Fruit fly (Drosophila melanogaster) whole organism, prepupa: Measurements from ENCODE around the gene Tim9b.

ENCODE experiments used
- Blimp-1 ChIP-seq: fragments of 200-800 bp; sonication (Bioruptor generic); optimal IDR thresholded peaks from 3 replicates; lab custom pipeline; 2017; ENCODE audit warnings: missing biosample characterization, missing genetic modification characterization, mild to moderate bottlenecking, moderate library complexity, missing genetic modification reagents
- CG10631 ChIP-seq: fragments of 200-800 bp; sonication (Bioruptor generic); optimal IDR thresholded peaks from 2 replicates; lab custom pipeline; 2016; ENCODE audit warnings: missing biosample characterization, missing genetic modification characterization
- CG11902 ChIP-seq: fragments of 200-800 bp; sonication (Bioruptor generic); optimal IDR thresholded peaks from 3 replicates; lab custom pipeline; 2016; ENCODE audit warnings: missing biosample characterization, missing genetic modification characterization
- CG15336 ChIP-seq: fragments of 200-800 bp; sonication (Bioruptor generic); IDR thresholded peaks from 2 replicates; pipeline ENCODE4 v1.3.6; 2022; ENCODE audit warnings: missing biosample characterization, missing genetic modification characterization
- CG31627 ChIP-seq: fragments of 200-800 bp; sonication (Bioruptor generic); optimal IDR thresholded peaks from 3 replicates; lab custom pipeline; 2016; ENCODE audit warnings: missing biosample characterization, missing genetic modification characterization
- CG34406 ChIP-seq: fragments of 200-800 bp; sonication (Bioruptor generic); optimal IDR thresholded peaks from 3 replicates; lab custom pipeline; 2016; ENCODE audit warnings: missing biosample characterization, missing genetic modification characterization
- CG4318 ChIP-seq: fragments of 200-800 bp; sonication (Bioruptor generic); optimal IDR thresholded peaks from 3 replicates; lab custom pipeline; 2017; ENCODE audit warnings: missing biosample characterization, mild to moderate bottlenecking, missing genetic modification characterization
- CG6163 ChIP-seq: fragments of 200-800 bp; sonication (Bioruptor generic); IDR thresholded peaks from 3 replicates; pipeline ENCODE4 v1.3.6; 2022; ENCODE audit warnings: missing biosample characterization, missing genetic modification characterization
- CG8119 ChIP-seq: fragments of 200-800 bp; sonication (Bioruptor generic); IDR thresholded peaks from 3 replicates; pipeline ENCODE4 v1.3.6; 2022; ENCODE audit warnings: missing biosample characterization, missing genetic modification characterization
- Eip75B ChIP-seq: fragments of 200-800 bp; sonication (Bioruptor generic); optimal IDR thresholded peaks from 3 replicates; lab custom pipeline; 2016; ENCODE audit warnings: missing biosample characterization, missing genetic modification characterization
- Eip78C ChIP-seq: fragments of 200-800 bp; sonication (Bioruptor generic); peaks from one replicate; lab custom pipeline; 2016; ENCODE audit warnings: missing biosample characterization, missing genetic modification characterization
- Eip93F ChIP-seq: fragments of 200-800 bp; sonication (Bioruptor generic); optimal IDR thresholded peaks from 2 replicates; lab custom pipeline; 2016; ENCODE audit warnings: missing biosample characterization, mild to moderate bottlenecking, missing genetic modification characterization
- Ets21C ChIP-seq: fragments of 200-800 bp; sonication (Bioruptor generic); optimal IDR thresholded peaks from 3 replicates; lab custom pipeline; 2016; ENCODE audit warnings: missing biosample characterization, missing genetic modification characterization
- Hr39 ChIP-seq: fragments of 200-800 bp; sonication (Bioruptor generic); optimal IDR thresholded peaks from 2 replicates; lab custom pipeline; 2016; ENCODE audit warnings: missing biosample characterization, missing genetic modification characterization
- Hr4 ChIP-seq: fragments of 200-800 bp; sonication (Bioruptor generic); optimal IDR thresholded peaks from 3 replicates; lab custom pipeline; 2016; ENCODE audit warnings: missing biosample characterization, missing genetic modification characterization
- Lpt ChIP-seq: fragments of 200-800 bp; sonication (Bioruptor generic); optimal IDR thresholded peaks from 3 replicates; lab custom pipeline; 2016; ENCODE audit warnings: missing biosample characterization, missing genetic modification characterization
- Met ChIP-seq: fragments of 200-800 bp; sonication (Bioruptor generic); optimal IDR thresholded peaks from 3 replicates; lab custom pipeline; 2016; ENCODE audit warnings: missing biosample characterization, missing genetic modification characterization
- OdsH ChIP-seq: fragments of 200-800 bp; sonication (Bioruptor generic); optimal IDR thresholded peaks from 3 replicates; lab custom pipeline; 2016; ENCODE audit warnings: missing biosample characterization, missing genetic modification characterization
- Smox ChIP-seq: fragments of 200-800 bp; sonication (Bioruptor generic); optimal IDR thresholded peaks from 3 replicates; lab custom pipeline; 2016; ENCODE audit warnings: missing biosample characterization, missing genetic modification characterization
- Sox102F ChIP-seq: fragments of 200-800 bp; sonication (Bioruptor generic); optimal IDR thresholded peaks from 2 replicates; lab custom pipeline; 2016; ENCODE audit warnings: missing biosample characterization, mild to moderate bottlenecking, missing genetic modification characterization
- Sox14 ChIP-seq: fragments of 200-800 bp; sonication (Bioruptor generic); optimal IDR thresholded peaks from 3 replicates; lab custom pipeline; 2016; ENCODE audit warnings: missing biosample characterization, missing genetic modification characterization
- achi ChIP-seq: fragments of 200-800 bp; sonication (Bioruptor generic); optimal IDR thresholded peaks from 3 replicates; lab custom pipeline; 2016; ENCODE audit warnings: missing biosample characterization, missing genetic modification characterization
- acj6 ChIP-seq: fragments of 200-800 bp; sonication (Bioruptor generic); optimal IDR thresholded peaks from 3 replicates; lab custom pipeline; 2016; ENCODE audit warnings: missing biosample characterization, missing genetic modification characterization
- cyc ChIP-seq: fragments of 200-800 bp; sonication (Bioruptor generic); optimal IDR thresholded peaks from 3 replicates; lab custom pipeline; 2016; ENCODE audit warnings: missing biosample characterization, missing genetic modification characterization
- dac ChIP-seq: fragments of 200-800 bp; sonication (Bioruptor generic); optimal IDR thresholded peaks from 2 replicates; lab custom pipeline; 2017; ENCODE audit warnings: missing biosample characterization, mild to moderate bottlenecking, missing genetic modification characterization
- dsx ChIP-seq: fragments of 200-800 bp; optimal IDR thresholded peaks from 3 replicates; lab custom pipeline; 2019; ENCODE audit warnings: missing biosample characterization, mild to moderate bottlenecking, missing genetic modification characterization, moderate library complexity; ENCODE audit not compliant: poor library complexity, severe bottlenecking
- esn ChIP-seq: fragments of 200-800 bp; sonication (Bioruptor generic); optimal IDR thresholded peaks from 2 replicates; lab custom pipeline; 2016; ENCODE audit warnings: missing biosample characterization, mild to moderate bottlenecking, missing genetic modification characterization, moderate library complexity
- fd59A ChIP-seq: fragments of 200-800 bp; sonication (Bioruptor generic); optimal IDR thresholded peaks from 2 replicates; lab custom pipeline; 2017; ENCODE audit warnings: missing biosample characterization, mild to moderate bottlenecking, missing genetic modification characterization, missing genetic modification reagents
- fd85E ChIP-seq: fragments of 200-800 bp; sonication (Bioruptor generic); optimal IDR thresholded peaks from 3 replicates; lab custom pipeline; 2016; ENCODE audit warnings: missing biosample characterization, missing genetic modification characterization
- fkh ChIP-seq: fragments of 200-800 bp; sonication (Bioruptor generic); optimal IDR thresholded peaks from 3 replicates; lab custom pipeline; 2017; ENCODE audit warnings: missing biosample characterization, mild to moderate bottlenecking, missing genetic modification characterization, moderate library complexity
- salr ChIP-seq, 2 experiments: fragments of 200-800 bp; sonication (Bioruptor generic); optimal IDR thresholded peaks; 3 replicates each; lab custom pipeline; 2016 to 2018; ENCODE audit warnings: missing biosample characterization in 2 of 2, missing genetic modification characterization in 2 of 2, mild to moderate bottlenecking in 1 of 2
- spab ChIP-seq: fragments of 200-800 bp; sonication (Bioruptor generic); optimal IDR thresholded peaks from 2 replicates; lab custom pipeline; 2017; ENCODE audit warnings: missing biosample characterization, mild to moderate bottlenecking, missing genetic modification characterization, missing genetic modification reagents
- ss ChIP-seq, 2 experiments: fragments of 200-800 bp; sonication (Bioruptor generic); optimal IDR thresholded peaks; 2 replicates in 1 of 2; 3 replicates in 1 of 2; lab custom pipeline; 2017 to 2018; ENCODE audit warnings: mild to moderate bottlenecking in 2 of 2, missing biosample characterization in 2 of 2, missing genetic modification characterization in 2 of 2, moderate library complexity in 1 of 2
- topi ChIP-seq: fragments of 200-800 bp; sonication (Bioruptor generic); optimal IDR thresholded peaks from 3 replicates; lab custom pipeline; 2016; ENCODE audit warnings: missing biosample characterization, missing genetic modification characterization

Gene Tim9b

DNA sequence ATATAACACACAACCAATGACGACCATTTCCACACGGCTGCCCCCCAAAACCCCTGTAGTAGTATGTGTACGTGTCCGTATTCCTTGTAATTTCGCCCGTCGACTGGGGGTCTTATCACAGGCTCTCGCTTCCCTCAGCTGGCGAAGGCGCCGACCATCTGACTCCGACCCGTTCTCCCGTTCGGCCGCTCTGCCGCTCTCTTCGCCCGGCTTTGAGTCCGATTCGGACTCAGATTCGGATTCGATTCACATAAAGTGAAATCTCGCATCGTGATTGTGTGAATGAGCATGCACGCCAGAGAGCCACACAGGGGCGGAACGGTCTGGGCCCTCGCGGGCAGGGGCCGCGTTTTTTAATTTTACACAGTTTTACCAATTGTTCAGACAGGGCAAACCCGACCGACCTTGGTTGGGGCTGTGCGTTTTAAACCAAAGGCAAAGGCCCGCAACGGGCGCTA is 47.4 kb upstream of the Tim9b start (continued):
- peak; percentile 92 for TF ChIP-seq CG11902 (GFP tag; lab: Kevin White, UChicago)
- no peak for TF ChIP-seq fd85E (GFP tag; lab: Kevin White, UChicago)
- peak; percentile 56 for TF ChIP-seq CG31627 (GFP tag; lab: Kevin White, UChicago)
- TF ChIP-seq fd59A (GFP tag; lab: Kevin White, UChicago): no peak
- TF ChIP-seq Smox: peak; percentile 7
- TF ChIP-seq CG34406 (GFP tag; lab: Kevin White, UChicago): no peak
- TF ChIP-seq Eip75B (GFP tag; lab: Kevin White, UChicago): peak; percentile 28
- peak; percentile 11 for TF ChIP-seq Ets21C (GFP tag; lab: Kevin White, UChicago)
- TF ChIP-seq ss (GFP tag; optimal IDR thresholded peaks at IDR 0.05; lab: Kevin White, UChicago): peak in 1 of 2 experiments; percentile 32
- peak; percentile 27 for TF ChIP-seq Met (GFP tag; lab: Kevin White, UChicago)
- peak; percentile 10 for TF ChIP-seq achi (GFP tag; lab: Kevin White, UChicago)
- TF ChIP-seq dsx: peak; percentile 27
- no peak for TF ChIP-seq fkh (GFP tag; lab: Kevin White, UChicago)
- TF ChIP-seq OdsH: peak; percentile 23
- TF ChIP-seq salr (GFP tag; optimal IDR thresholded peaks at IDR 0.05; lab: Kevin White, UChicago): no peak
- TF ChIP-seq Eip93F (GFP tag; lab: Kevin White, UChicago): no peak
- peak; percentile 23 for TF ChIP-seq Hr4 (GFP tag; lab: Kevin White, UChicago)
- no peak for TF ChIP-seq Sox102F (GFP tag; lab: Kevin White, UChicago)
- peak; percentile 71 for TF ChIP-seq Eip78C
- TF ChIP-seq CG10631 (GFP tag; lab: Kevin White, UChicago): no peak
- TF ChIP-seq, all 60 proteins: peak for 38

DNA sequence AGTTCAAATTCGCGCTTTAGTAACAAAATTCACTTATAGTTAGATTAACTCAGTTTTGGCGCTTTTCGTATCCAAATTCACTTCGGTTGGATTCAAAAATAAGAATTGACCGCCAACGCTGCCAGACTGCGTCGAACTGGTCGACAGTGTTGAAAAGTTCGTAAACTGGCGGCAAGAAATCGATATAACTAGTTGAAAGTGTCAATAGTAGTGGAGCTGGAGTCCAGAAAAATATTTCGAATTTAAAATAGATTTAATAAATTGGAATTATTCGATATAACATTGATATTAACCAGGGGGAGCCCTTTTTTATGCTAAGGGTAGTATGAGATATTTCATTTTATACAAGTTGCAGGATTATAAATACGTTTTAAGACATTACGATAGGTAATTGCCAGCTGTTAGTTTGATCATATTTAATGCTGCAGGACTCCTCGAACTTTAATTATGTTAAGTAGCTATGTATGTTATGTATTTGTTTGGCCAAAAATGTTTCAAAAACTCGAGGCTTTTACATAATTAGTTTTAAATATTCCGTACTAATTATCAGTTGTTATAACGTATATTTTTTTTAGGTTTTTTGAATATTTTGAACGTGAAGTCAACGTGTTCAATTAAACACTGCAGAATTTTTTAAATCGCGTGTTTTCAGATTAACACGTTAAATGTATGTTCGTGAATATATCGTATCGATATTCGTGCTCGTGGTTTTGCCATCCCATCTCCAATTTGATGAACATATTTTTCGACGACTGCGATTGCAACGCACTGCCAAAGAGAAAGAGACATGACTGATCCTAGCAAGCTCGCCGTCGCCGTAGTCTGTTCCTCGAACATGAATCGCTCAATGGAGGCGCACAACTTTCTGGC is 45.8 kb upstream of the Tim9b start, which contains the start of the genes CG14223 and Ssu72:
TSS of gene CG14223 (minus strand) at position 113 of the 870 bp plus-strand sequence.
TSS of gene Ssu72 (plus strand) at position 703 of the 870 bp plus-strand sequence.
- TF ChIP-seq spab (GFP tag; lab: Kevin White, UChicago) (no peak), OdsH (no peak), cyc (no peak), CG15336 (GFP tag; lab: Robert Waterston, UW) (no peak), CG8119 (GFP tag; lab: Robert Waterston, UW) (no peak), Eip78C (peak; percentile 32), Sox14 (no peak), salr (GFP tag; optimal IDR thresholded peaks at IDR 0.05; lab: Kevin White, UChicago) (peak in 1 of 2 experiments; percentile 19), dac (GFP tag; lab: Kevin White, UChicago) (no peak), CG10631 (GFP tag; lab: Kevin White, UChicago) (peak; percentile 15), Blimp-1 (GFP tag; lab: Kevin White, UChicago) (no peak), CG6163 (GFP tag; lab: Robert Waterston, UW) (no peak), Lpt (GFP tag; lab: Kevin White, UChicago) (no peak), esn (GFP tag; lab: Kevin White, UChicago) (peak; percentile 22), topi (GFP tag; lab: Kevin White, UChicago) (peak; percentile 9), Met (GFP tag; lab: Kevin White, UChicago) (peak; percentile 32), CG4318 (GFP tag; lab: Kevin White, UChicago) (no peak), Hr4 (GFP tag; lab: Kevin White, UChicago) (peak; percentile 4), Hr39 (GFP tag; lab: Kevin White, UChicago) (no peak), acj6 (GFP tag; lab: Kevin White, UChicago) (peak; percentile 14)
- TF ChIP-seq, all 60 proteins: peak for 8
